Fruit fly (Drosophila melanogaster): ENCODE measurements around the gene SdhAL.

DNA sequence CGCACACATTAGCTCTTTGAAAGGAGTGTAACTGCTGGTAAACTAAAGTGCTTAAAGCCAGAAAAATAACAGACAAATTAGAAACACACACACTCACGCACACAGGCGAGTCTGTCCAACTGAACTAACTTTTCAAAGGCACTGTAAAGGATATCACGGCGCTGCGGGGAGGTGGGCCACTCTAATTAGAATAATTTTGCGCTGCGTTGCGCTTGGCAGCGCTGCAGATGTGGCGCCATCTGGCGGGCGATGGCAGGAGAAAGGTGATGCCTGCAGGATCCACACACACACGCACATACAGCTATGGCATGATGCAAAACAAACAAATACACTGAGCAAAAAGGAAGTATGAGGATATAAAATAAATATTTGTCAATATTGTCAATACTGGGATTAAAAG is 48.5 kb downstream of the SdhAL start:
- TF ChIP-seq Snoo (tag; optimal IDR thresholded peaks at IDR 0.05): no peak
- TF ChIP-seq rn (GFP tag; IDR thresholded peaks at IDR 0.05): no peak
- TF ChIP-seq CG17806 (tag; optimal IDR thresholded peaks at IDR 0.05): no peak
- TF ChIP-seq CG8301 (tag; optimal IDR thresholded peaks at IDR 0.05): no peak
- TF ChIP-seq CG32121 (GFP tag; IDR thresholded peaks at IDR 0.05): no peak
- TF ChIP-seq CG8159 (tag; optimal IDR thresholded peaks at IDR 0.05): no peak
- TF ChIP-seq CG4496 (GFP tag; IDR thresholded peaks at IDR 0.05): no peak
- no peak for TF ChIP-seq Pif1A (GFP tag; optimal IDR thresholded peaks at IDR 0.05)
- no peak for TF ChIP-seq CG14655 (GFP tag; optimal IDR thresholded peaks at IDR 0.05)
- no peak for TF ChIP-seq Ets98B (GFP tag; IDR thresholded peaks at IDR 0.05)
- no peak for TF ChIP-seq CG34367 (tag; optimal IDR thresholded peaks at IDR 0.05)
- no peak for TF ChIP-seq D1 (tag; optimal IDR thresholded peaks at IDR 0.05)
- TF ChIP-seq CG9948 (tag; optimal IDR thresholded peaks at IDR 0.05): no peak
- no peak for TF ChIP-seq CG12605 (GFP tag; IDR thresholded peaks at IDR 0.05)
